Fruit fly (Drosophila melanogaster): ENCODE results near the gene sfl.

sfl gene

DNA sequence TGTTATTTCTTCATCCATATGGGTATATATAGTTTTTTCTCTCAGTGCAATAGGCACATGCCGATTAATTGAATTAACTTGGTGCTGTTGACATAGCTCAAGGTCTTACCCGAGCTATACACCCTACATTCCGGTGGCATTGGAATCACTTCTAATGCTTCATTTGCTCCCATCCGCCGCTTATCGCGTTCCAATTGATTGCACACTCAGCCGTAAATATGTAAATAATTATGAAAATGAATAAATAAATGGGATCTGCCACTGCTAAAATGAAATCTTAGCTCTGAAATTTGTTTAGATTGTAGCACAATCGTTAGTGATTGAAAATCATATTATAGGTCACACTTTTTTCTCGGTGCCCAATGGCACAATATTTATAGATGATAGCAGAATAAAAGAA, 21.4 kb downstream of the sfl start (continued):
- TF ChIP-seq CG15011 (GFP tag; optimal IDR thresholded peaks at IDR 0.05) (no peak), ara (GFP tag; IDR thresholded peaks at IDR 0.05) (0 out of 2 replicates have a peak, but pooled peaks have one; percentile 38), NfI (GFP tag; optimal IDR thresholded peaks at IDR 0.05) (no peak), CG3847 (GFP tag; IDR thresholded peaks at IDR 0.05) (no peak), Fer3 (tag; optimal IDR thresholded peaks at IDR 0.05) (no peak), so (GFP tag; IDR thresholded peaks at IDR 0.05) (no peak), CG17328 (GFP tag; IDR thresholded peaks at IDR 0.05) (0 out of 2 replicates have a peak, but pooled peaks have one; percentile 7), CG6765 (GFP tag; optimal IDR thresholded peaks at IDR 0.05) (no peak), Gsc (GFP tag; IDR thresholded peaks at IDR 0.05) (no peak), CG2199 (GFP tag; IDR thresholded peaks at IDR 0.05) (no peak), CG6175 (GFP tag; IDR thresholded peaks at IDR 0.05) (no peak), tio (GFP tag; optimal IDR thresholded peaks at IDR 0.05) (no peak), rib (GFP tag; IDR thresholded peaks at IDR 0.05) (no peak), CG10209 (GFP tag; optimal IDR thresholded peaks at IDR 0.05) (no peak), croc (GFP tag; conservative IDR thresholded peaks at IDR 0.05) (no peak), chif (GFP tag; optimal IDR thresholded peaks at IDR 0.05) (no peak), CG15514 (GFP tag; optimal IDR thresholded peaks at IDR 0.05) (peak; percentile 7), luna (GFP tag; optimal IDR thresholded peaks at IDR 0.05) (no peak), CG32767 (GFP tag; IDR thresholded peaks at IDR 0.05) (no peak), CG34376 (GFP tag; optimal IDR thresholded peaks at IDR 0.05) (peak; percentile 69), Meics (GFP tag; optimal IDR thresholded peaks at IDR 0.05) (peak; percentile 9), CG15601 (tag; optimal IDR thresholded peaks at IDR 0.05) (no peak), vvl (GFP tag; IDR thresholded peaks at IDR 0.05) (no peak), NC2β (GFP tag; optimal IDR thresholded peaks at IDR 0.05) (no peak), Sin3A (optimal IDR thresholded peaks at IDR 0.05) (no peak), B-H2 (GFP tag; optimal IDR thresholded peaks at IDR 0.05) (no peak), B-H1 (GFP tag; IDR thresholded peaks at IDR 0.05) (no peak), ci (GFP tag; IDR thresholded peaks at IDR 0.05) (peak; percentile 42; the same call in 1 of the 3 replicates), Dbx (GFP tag; IDR thresholded peaks at IDR 0.05) (no peak), chinmo (GFP tag; IDR thresholded peaks at IDR 0.05; ENCODE audit: partially characterized antibody) (0 out of 4 replicates have a peak, but pooled peaks have one; percentile 63), Dip3 (GFP tag; optimal IDR thresholded peaks at IDR 0.05) (no peak), NC2α (GFP tag; optimal IDR thresholded peaks at IDR 0.05) (no peak), slp2 (GFP tag; optimal IDR thresholded peaks at IDR 0.05) (no peak), Sry-δ (GFP tag; optimal IDR thresholded peaks at IDR 0.05) (no peak), CG31441 (GFP tag; IDR thresholded peaks at IDR 0.05) (no peak), CG5245 (GFP tag; optimal IDR thresholded peaks at IDR 0.05) (no peak), CG16813 (GFP tag; IDR thresholded peaks at IDR 0.05; ENCODE audit: partially characterized antibody) (no peak), Myb (GFP tag; optimal IDR thresholded peaks at IDR 0.05) (no peak), MESR4 (GFP tag; optimal IDR thresholded peaks at IDR 0.05) (no peak), Med (GFP tag) (peak; percentile 41), otp (GFP tag; IDR thresholded peaks at IDR 0.05) (no peak), tgo (GFP tag; IDR thresholded peaks at IDR 0.05) (no peak), Antp (GFP tag; optimal IDR thresholded peaks at IDR 0.05) (no peak), CG43689 (GFP tag; IDR thresholded peaks at IDR 0.05) (no peak), eve (GFP tag; optimal IDR thresholded peaks at IDR 0.05) (peak in 1 of 2 experiments; percentile 25), CG1024 (GFP tag; IDR thresholded peaks at IDR 0.05) (no peak), Hand (GFP tag; optimal IDR thresholded peaks at IDR 0.05) (no peak), CG2129 (GFP tag; IDR thresholded peaks at IDR 0.05; ENCODE audit: partially characterized antibody) (no peak), kah (GFP tag; optimal IDR thresholded peaks at IDR 0.05) (no peak), CG17361 (GFP tag; IDR thresholded peaks at IDR 0.05) (0 out of 3 replicates have a peak, but pooled peaks have one; percentile 11), Xbp1 (GFP tag; optimal IDR thresholded peaks at IDR 0.05) (no peak), seq (GFP tag; IDR thresholded peaks at IDR 0.05) (no peak), sens (GFP tag) (peak; percentile 83)
